Worm (Caenorhabditis elegans) whole organism, L3 larva: ENCODE measurements around the gene clc-27.

Experiments
- R02D3.7 ChIP-seq: fragments of 150-350 bp; optimal IDR thresholded peaks from 2 replicates; lab custom pipeline; 2014; ENCODE audit warnings: missing biosample characterization, missing genetic modification characterization
- aly-2 ChIP-seq: fragments of 150-350 bp; optimal IDR thresholded peaks from 2 replicates; lab custom pipeline; 2014; ENCODE audit warnings: missing biosample characterization, missing genetic modification characterization
- ama-1 ChIP-seq: fragments of 150-350 bp; optimal IDR thresholded peaks from 2 replicates; lab custom pipeline; 2018
- ceh-16 ChIP-seq: sonication (generic microtip); optimal IDR thresholded peaks from 2 replicates; lab custom pipeline; 2017; ENCODE audit warnings: missing biosample characterization, missing genetic modification characterization
- ceh-28 ChIP-seq: fragments of 150-350 bp; optimal IDR thresholded peaks from 2 replicates; lab custom pipeline; 2014; ENCODE audit warnings: missing biosample characterization, missing genetic modification reagents, missing genetic modification characterization
- ceh-82 ChIP-seq: fragments of 150-350 bp; optimal IDR thresholded peaks from 2 replicates; lab custom pipeline; 2014; ENCODE audit warnings: missing biosample characterization, missing genetic modification characterization
- ceh-9 ChIP-seq: sonication (generic microtip); optimal IDR thresholded peaks from 2 replicates; lab custom pipeline; 2018; ENCODE audit warnings: missing biosample characterization, missing genetic modification characterization
- daf-12 ChIP-seq: fragments of 150-350 bp; optimal IDR thresholded peaks from 2 replicates; lab custom pipeline; 2014; ENCODE audit warnings: missing biosample characterization, missing genetic modification reagents, missing genetic modification characterization
- egl-27 ChIP-seq: sonication (generic microtip); optimal IDR thresholded peaks from 4 replicates; lab custom pipeline; 2017; ENCODE audit warnings: missing biosample characterization, missing genetic modification reagents, missing genetic modification characterization
- egl-5 ChIP-seq: fragments of 150-350 bp; optimal IDR thresholded peaks from 2 replicates; lab custom pipeline; 2017; ENCODE audit warnings: missing biosample characterization, missing genetic modification reagents, missing genetic modification characterization, inconsistent platforms
- elt-1 ChIP-seq: fragments of 150-350 bp; optimal IDR thresholded peaks from 2 replicates; lab custom pipeline; 2014; ENCODE audit warnings: missing biosample characterization, missing genetic modification characterization
- elt-2 ChIP-seq: sonication (generic microtip); optimal IDR thresholded peaks from 2 replicates; lab custom pipeline; 2016; ENCODE audit warnings: missing genetic modification reagents, mild to moderate bottlenecking, missing genetic modification characterization, missing compliant biosample characterization
- elt-3 ChIP-seq, 3 experiments: fragments of 150-350 bp in 1 of 3; sonication (generic microtip) in 2 of 3; optimal IDR thresholded peaks; 2 replicates in 2 of 3; 4 replicates in 1 of 3; lab custom pipeline; 2014 to 2017; ENCODE audit warnings: missing biosample characterization in 3 of 3, missing genetic modification characterization in 3 of 3
- fkh-10 ChIP-seq: sonication (generic microtip); optimal IDR thresholded peaks from 2 replicates; lab custom pipeline; 2017; ENCODE audit warnings: missing biosample characterization, missing genetic modification reagents, missing genetic modification characterization
- fkh-2 ChIP-seq: fragments of 150-350 bp; optimal IDR thresholded peaks from 2 replicates; lab custom pipeline; 2014; ENCODE audit warnings: missing biosample characterization, missing genetic modification reagents, missing genetic modification characterization
- fos-1 ChIP-seq: fragments of 150-350 bp; optimal IDR thresholded peaks from 2 replicates; lab custom pipeline; 2014; ENCODE audit warnings: missing biosample characterization, missing genetic modification characterization
- jun-1 ChIP-seq: fragments of 150-350 bp; optimal IDR thresholded peaks from 2 replicates; lab custom pipeline; 2014; ENCODE audit warnings: missing biosample characterization, missing genetic modification reagents, missing genetic modification characterization
- lin-15B ChIP-seq: fragments of 150-350 bp; optimal IDR thresholded peaks from 2 replicates; lab custom pipeline; 2014; ENCODE audit warnings: missing biosample characterization, missing genetic modification characterization
- lin-39 ChIP-seq: fragments of 150-350 bp; optimal IDR thresholded peaks from 2 replicates; lab custom pipeline; 2018; ENCODE audit warnings: missing biosample characterization, missing genetic modification reagents, missing genetic modification characterization
- lsy-12 ChIP-seq: sonication (generic microtip); optimal IDR thresholded peaks from 2 replicates; lab custom pipeline; 2016; ENCODE audit warnings: mild to moderate bottlenecking, missing genetic modification characterization, missing compliant biosample characterization
- mdl-1 ChIP-seq: fragments of 150-350 bp; optimal IDR thresholded peaks from 2 replicates; lab custom pipeline; 2014; ENCODE audit warnings: missing biosample characterization, missing genetic modification characterization
- mml-1 ChIP-seq: fragments of 150-350 bp; sonication (generic microtip); optimal IDR thresholded peaks from 3 replicates; lab custom pipeline; 2014; ENCODE audit warnings: missing biosample characterization, missing genetic modification characterization
- nfya-1 ChIP-seq: sonication (generic microtip); optimal IDR thresholded peaks from 2 replicates; lab custom pipeline; 2017; ENCODE audit warnings: missing genetic modification characterization, mild to moderate bottlenecking, missing compliant biosample characterization, antibody characterized with exemption, moderate library complexity; ENCODE audit not compliant: insufficient read depth
- nhr-11 ChIP-seq: fragments of 150-350 bp; optimal IDR thresholded peaks from 2 replicates; lab custom pipeline; 2014; ENCODE audit warnings: missing biosample characterization, missing genetic modification characterization
- nhr-12 ChIP-seq: fragments of 150-350 bp; optimal IDR thresholded peaks from 2 replicates; lab custom pipeline; 2014; ENCODE audit warnings: missing biosample characterization, missing genetic modification characterization
- nhr-23 ChIP-seq: fragments of 150-350 bp; optimal IDR thresholded peaks from 2 replicates; lab custom pipeline; 2014; ENCODE audit warnings: missing biosample characterization, missing genetic modification reagents, missing genetic modification characterization
- nhr-237 ChIP-seq: fragments of 150-350 bp; optimal IDR thresholded peaks from 2 replicates; lab custom pipeline; 2014; ENCODE audit warnings: missing biosample characterization, missing genetic modification characterization
- nhr-25 ChIP-seq: sonication (generic microtip); optimal IDR thresholded peaks from 2 replicates; lab custom pipeline; 2017; ENCODE audit warnings: missing biosample characterization, missing genetic modification characterization
- nhr-28 ChIP-seq: fragments of 150-350 bp; optimal IDR thresholded peaks from 2 replicates; lab custom pipeline; 2014; ENCODE audit warnings: missing biosample characterization, missing genetic modification characterization
- nhr-43 ChIP-seq: sonication (generic microtip); optimal IDR thresholded peaks from 2 replicates; lab custom pipeline; 2016; ENCODE audit warnings: mild to moderate bottlenecking, missing genetic modification characterization, missing compliant biosample characterization; ENCODE audit not compliant: poor library complexity, severe bottlenecking
- nhr-67 ChIP-seq: fragments of 150-350 bp; optimal IDR thresholded peaks from 2 replicates; lab custom pipeline; 2014; ENCODE audit warnings: missing biosample characterization, missing genetic modification characterization
- nhr-76 ChIP-seq: fragments of 150-350 bp; sonication (generic microtip); optimal IDR thresholded peaks from 5 replicates; lab custom pipeline; 2014; ENCODE audit warnings: missing biosample characterization, missing genetic modification characterization
- pha-4 ChIP-seq: fragments of 150-350 bp; optimal IDR thresholded peaks from 2 replicates; lab custom pipeline; 2014; ENCODE audit warnings: missing biosample characterization, missing genetic modification reagents, missing genetic modification characterization
- pqm-1 ChIP-seq: fragments of 150-350 bp; optimal IDR thresholded peaks from 2 replicates; lab custom pipeline; 2017; ENCODE audit warnings: missing biosample characterization, missing genetic modification characterization, inconsistent platforms
- sea-2 ChIP-seq: fragments of 150-350 bp; sonication (generic microtip); optimal IDR thresholded peaks from 4 replicates; lab custom pipeline; 2014; ENCODE audit warnings: missing biosample characterization, missing genetic modification reagents, missing genetic modification characterization
- skn-1 ChIP-seq: fragments of 150-350 bp; optimal IDR thresholded peaks from 2 replicates; lab custom pipeline; 2014; ENCODE audit warnings: missing biosample characterization, missing genetic modification characterization
- snpc-4 ChIP-seq: fragments of 150-350 bp; optimal IDR thresholded peaks from 2 replicates; lab custom pipeline; 2014; ENCODE audit warnings: missing biosample characterization, missing genetic modification characterization
- tbx-2 ChIP-seq: sonication (generic microtip); optimal IDR thresholded peaks from 2 replicates; lab custom pipeline; 2016; ENCODE audit warnings: mild to moderate bottlenecking, missing genetic modification characterization, missing compliant biosample characterization
- unc-39 ChIP-seq: sonication (generic microtip); optimal IDR thresholded peaks from 4 replicates; lab custom pipeline; 2017; ENCODE audit warnings: missing biosample characterization, missing genetic modification characterization
- unc-62 ChIP-seq: fragments of 150-350 bp; sonication (generic microtip); optimal IDR thresholded peaks from 4 replicates; lab custom pipeline; 2014; ENCODE audit warnings: missing biosample characterization, missing genetic modification reagents, missing genetic modification characterization
- zag-1 ChIP-seq: fragments of 150-350 bp; optimal IDR thresholded peaks from 2 replicates; lab custom pipeline; 2014; ENCODE audit warnings: missing biosample characterization, missing genetic modification characterization
- ztf-11 ChIP-seq: fragments of 150-350 bp; optimal IDR thresholded peaks from 2 replicates; lab custom pipeline; 2014; ENCODE audit warnings: missing biosample characterization, missing genetic modification characterization
- ztf-4 ChIP-seq: fragments of 150-350 bp; optimal IDR thresholded peaks from 2 replicates; lab custom pipeline; 2014; ENCODE audit warnings: missing biosample characterization, missing genetic modification characterization

Gene clc-27

DNA sequence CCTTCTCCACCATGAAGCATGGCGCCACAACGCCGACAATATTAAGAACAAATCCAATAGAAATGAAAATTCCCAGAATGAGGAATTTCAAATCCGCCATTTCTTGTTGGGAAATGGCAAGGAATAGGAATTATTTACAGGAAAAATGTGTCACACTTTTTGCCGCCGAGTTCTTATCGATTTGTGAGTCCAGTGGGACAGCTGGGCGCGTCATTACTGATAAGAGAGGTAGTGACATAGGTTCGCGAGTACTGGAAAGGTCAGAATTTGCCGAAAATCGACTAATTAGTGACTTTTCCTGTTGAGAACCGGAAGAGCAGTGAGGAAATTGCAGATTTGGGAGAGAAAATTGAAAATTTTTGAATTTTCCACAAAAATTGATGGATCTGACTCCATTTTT is 20.0 kb downstream of the clc-27 start:
- TF ChIP-seq R02D3.7 (tag; lab: Kevin White, UChicago), result no peak
- no peak for TF ChIP-seq nhr-12
- peak; percentile 76 for TF ChIP-seq elt-2 (tag; lab: Kevin White, UChicago)
- TF ChIP-seq fos-1 (tag; lab: Kevin White, UChicago), result no peak
- no peak for TF ChIP-seq zag-1 (tag; lab: Kevin White, UChicago)
- no peak for TF ChIP-seq ztf-4
- TF ChIP-seq unc-62 (GFP tag; lab: Kevin White, UChicago), result no peak
- TF ChIP-seq jun-1 (tag; lab: Kevin White, UChicago), result peak; percentile 19
- no peak for TF ChIP-seq pha-4 (tag; lab: Kevin White, UChicago)
- TF ChIP-seq fkh-2 (tag; lab: Kevin White, UChicago), result no peak
- peak; percentile 43 for TF ChIP-seq pqm-1 (tag; lab: Kevin White, UChicago)
- TF ChIP-seq nhr-28 (tag; lab: Kevin White, UChicago), result no peak
- no peak for TF ChIP-seq tbx-2 (tag; lab: Kevin White, UChicago)
- TF ChIP-seq, all 47 proteins: peak for 3

DNA sequence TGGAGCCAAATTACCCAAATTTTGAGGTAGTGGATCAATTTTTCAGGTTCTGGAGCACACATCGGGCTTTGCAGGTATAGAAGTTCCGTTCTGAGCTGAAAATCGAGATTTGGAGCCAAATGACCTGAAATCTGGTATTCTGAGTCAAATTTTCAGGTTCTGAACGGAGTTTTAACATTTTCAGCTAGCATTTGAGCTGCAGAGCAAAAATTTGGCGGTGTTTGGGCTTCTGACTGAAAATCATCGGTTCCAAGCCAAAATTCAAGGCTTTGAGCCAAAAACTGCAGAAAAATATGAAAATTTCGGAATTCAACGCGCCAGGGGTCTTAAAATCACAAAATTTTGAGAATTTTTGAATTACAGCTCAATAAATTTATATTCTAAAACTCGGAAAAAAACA is 22.8 kb downstream of the clc-27 start, which contains the start of the genes clc-26 and E_BE45912.2:
Gene clc-26 (minus strand): TSS at position 101 of the 400 bp plus-strand sequence.
Gene E_BE45912.2 (minus strand): TSS at position 139 of the 400 bp plus-strand sequence.
- TF ChIP-seq lsy-12 (tag; lab: Kevin White, UChicago), result no peak
- no peak for TF ChIP-seq mml-1 (tag; lab: Kevin White, UChicago)
- TF ChIP-seq aly-2 (tag; lab: Kevin White, UChicago), result no peak
- no peak for TF ChIP-seq skn-1 (tag; lab: Kevin White, UChicago)
- TF ChIP-seq egl-27 (tag; lab: Kevin White, UChicago), result no peak
- TF ChIP-seq nhr-43 (tag; lab: Kevin White, UChicago), result no peak
- no peak for TF ChIP-seq ceh-9 (tag; lab: Kevin White, UChicago)
- TF ChIP-seq R02D3.7 (tag; lab: Kevin White, UChicago), result no peak
- TF ChIP-seq nfya-1 (tag; lab: Kevin White, UChicago), result no peak
- no peak for TF ChIP-seq unc-62 (GFP tag; lab: Kevin White, UChicago)
- no peak for TF ChIP-seq mdl-1 (tag; lab: Kevin White, UChicago)
- TF ChIP-seq, all 47 proteins: peak for 0

- TF ChIP-seq jun-1 (tag; lab: Kevin White, UChicago) (no peak), nhr-25 (tag; lab: Kevin White, UChicago) (no peak), ceh-28 (tag; lab: Kevin White, UChicago) (no peak), daf-12 (tag; lab: Kevin White, UChicago) (no peak), egl-27 (tag; lab: Kevin White, UChicago) (no peak), tbx-2 (tag; lab: Kevin White, UChicago) (no peak), mml-1 (tag; lab: Kevin White, UChicago) (no peak), nhr-237 (tag; lab: Kevin White, UChicago) (no peak), nhr-76 (tag; lab: Kevin White, UChicago) (no peak), unc-62 (GFP tag; lab: Kevin White, UChicago) (no peak), nhr-23 (tag; lab: Kevin White, UChicago) (no peak), ama-1 (lab: Kevin White, UChicago) (no peak), ztf-11 (tag; lab: Kevin White, UChicago) (no peak), sea-2 (GFP tag; lab: Kevin White, UChicago) (no peak), nfya-1 (tag; lab: Kevin White, UChicago) (no peak)
Measured at ce11 chrIII:1034853-1035252, 26.7 kb downstream of the clc-27 start.

- TF ChIP-seq skn-1 (tag; lab: Kevin White, UChicago), result no peak
- no peak for TF ChIP-seq nhr-11 (tag; lab: Kevin White, UChicago)
- no peak for TF ChIP-seq ceh-82
- no peak for TF ChIP-seq ceh-16 (tag; lab: Kevin White, UChicago)
- no peak for TF ChIP-seq ama-1 (lab: Kevin White, UChicago)
- no peak for TF ChIP-seq egl-5 (tag; lab: Kevin White, UChicago)
- no peak for TF ChIP-seq daf-12 (tag; lab: Kevin White, UChicago)
- no peak for TF ChIP-seq nhr-67 (tag; lab: Kevin White, UChicago)
- TF ChIP-seq ceh-28 (tag; lab: Kevin White, UChicago), result peak; percentile 8
- TF ChIP-seq tbx-2 (tag; lab: Kevin White, UChicago), result no peak
- no peak for TF ChIP-seq mdl-1 (tag; lab: Kevin White, UChicago)
- no peak for TF ChIP-seq elt-3 (tag; optimal IDR thresholded peaks at IDR 0.05; lab: Kevin White, UChicago)
- TF ChIP-seq lsy-12 (tag; lab: Kevin White, UChicago), result no peak
- TF ChIP-seq lin-15B, result peak; percentile 61
- no peak for TF ChIP-seq snpc-4 (tag; lab: Kevin White, UChicago)
- TF ChIP-seq nhr-28 (tag; lab: Kevin White, UChicago), result no peak
- no peak for TF ChIP-seq lin-39
- TF ChIP-seq fkh-2 (tag; lab: Kevin White, UChicago), result no peak
- TF ChIP-seq R02D3.7 (tag; lab: Kevin White, UChicago), result no peak
- TF ChIP-seq sea-2 (GFP tag; lab: Kevin White, UChicago), result no peak
- TF ChIP-seq nhr-237 (tag; lab: Kevin White, UChicago), result no peak
- TF ChIP-seq unc-39 (tag; lab: Kevin White, UChicago), result no peak
- no peak for TF ChIP-seq fos-1 (tag; lab: Kevin White, UChicago)
- TF ChIP-seq jun-1 (tag; lab: Kevin White, UChicago), result no peak
- TF ChIP-seq mml-1 (tag; lab: Kevin White, UChicago), result no peak
- no peak for TF ChIP-seq nhr-43 (tag; lab: Kevin White, UChicago)
- TF ChIP-seq fkh-10 (GFP tag; lab: Kevin White, UChicago), result no peak
- no peak for TF ChIP-seq elt-1 (tag; lab: Kevin White, UChicago)
- no peak for TF ChIP-seq egl-27 (tag; lab: Kevin White, UChicago)
- TF ChIP-seq ztf-4, result no peak
Measured at ce11 chrIII:1037173-1037572, 29.0 kb downstream of the clc-27 start, which contains the start of the genes chin-1 and BE0003N10.1. chin-1 (minus strand) TSS chrIII:1037212. BE0003N10.1 (plus strand) TSS chrIII:1037492.
